Fruit fly (Drosophila melanogaster): ENCODE results near the gene CG33986.

DNA sequence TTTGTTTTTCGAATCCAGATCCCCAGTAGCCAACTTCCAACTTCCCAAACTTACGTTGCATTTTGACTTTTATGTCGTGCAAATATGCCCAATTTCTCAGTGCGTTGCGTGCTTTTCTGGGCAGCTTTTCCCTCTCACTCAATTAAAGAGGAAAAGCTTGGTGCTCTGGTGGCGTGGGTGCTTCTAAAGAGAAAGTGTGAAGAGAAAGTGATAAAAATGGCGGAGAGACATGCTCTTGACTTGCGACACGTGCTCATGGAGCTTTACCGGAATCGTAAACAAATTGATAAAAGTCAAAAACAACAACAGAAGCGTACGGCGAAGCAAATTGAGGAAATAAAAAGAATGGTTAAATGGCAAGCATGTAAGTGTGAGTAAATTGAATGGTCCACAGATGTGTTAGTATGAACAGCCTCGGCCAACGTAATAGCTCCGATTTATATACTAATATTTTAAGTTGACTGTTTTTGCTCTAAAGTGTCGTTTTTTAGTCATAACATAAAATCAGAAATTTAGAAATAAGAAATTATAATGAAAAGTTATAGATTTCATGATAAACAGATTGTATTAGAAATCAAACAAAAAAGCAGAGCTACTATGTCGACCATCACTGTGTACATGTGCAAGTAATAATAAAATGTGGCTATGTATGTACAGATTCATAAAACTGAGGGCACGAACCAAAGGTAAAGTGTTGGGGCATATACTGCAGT is 31.0 kb downstream of the CG33986 start:
- no peak for TF ChIP-seq usp (GFP tag; optimal IDR thresholded peaks at IDR 0.05)
- TF ChIP-seq Dll (optimal IDR thresholded peaks at IDR 0.05), result no peak
- no peak for TF ChIP-seq CG8478 (optimal IDR thresholded peaks at IDR 0.05)

Data from whole organism.